Worm (Caenorhabditis elegans) whole organism, midembryonic: Measurements from ENCODE around the gene eri-12.

ENCODE experiments used
- med-1 ChIP-seq: sonication (generic microtip); optimal IDR thresholded peaks from 2 replicates; lab custom pipeline; 2017; ENCODE audit warnings: missing genetic modification characterization, mild to moderate bottlenecking, missing compliant biosample characterization, antibody characterized with exemption, missing genetic modification reagents; ENCODE audit not compliant: insufficient read depth
- ztf-23 ChIP-seq: fragments of 200-800 bp; sonication (Bioruptor generic); IDR thresholded peaks from 2 replicates; pipeline ENCODE4 v1.3.6; 2022; ENCODE audit warnings: missing genetic modification reagents, missing genetic modification characterization, missing compliant biosample characterization

ce11 chrIV:12129204-12129603 is 27.4 kb upstream of the eri-12 start, which contains the start of gene lin-24:
- TF ChIP-seq ztf-23 (GFP tag; lab: Robert Waterston, UW) (no peak), med-1 (GFP tag; lab: Kevin White, UChicago) (no peak)
